Worm (Caenorhabditis elegans): ENCODE measurements around the gene C34E11.4.

DNA sequence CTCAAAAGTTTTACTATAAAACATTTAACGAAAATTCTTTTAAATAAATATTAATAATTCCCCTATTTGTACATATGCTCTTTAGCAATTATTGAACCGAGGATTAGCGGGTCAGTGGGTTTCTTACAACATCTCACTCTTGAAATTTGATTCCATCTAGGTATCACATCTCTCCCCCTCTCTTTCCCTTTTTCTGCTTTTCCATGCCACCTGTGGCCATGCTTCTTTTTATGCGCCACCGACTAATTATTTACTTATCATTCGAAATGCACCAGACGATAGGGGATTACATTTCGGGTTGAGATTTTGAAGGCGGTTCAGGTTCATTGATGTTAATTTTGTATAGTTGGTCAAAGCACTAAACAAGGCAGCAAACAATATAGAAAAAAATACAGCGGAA, 38.1 kb upstream of the C34E11.4 start:
- TF ChIP-seq W03F9.2 (tag; optimal IDR thresholded peaks at IDR 0.05), result no peak
- no peak for TF ChIP-seq him-1 (tag; optimal IDR thresholded peaks at IDR 0.05)

All from whole organism, L4/young adult.